Fruit fly (Drosophila melanogaster): ENCODE measurements around the gene CG5199.

The CG5199 gene

DNA sequence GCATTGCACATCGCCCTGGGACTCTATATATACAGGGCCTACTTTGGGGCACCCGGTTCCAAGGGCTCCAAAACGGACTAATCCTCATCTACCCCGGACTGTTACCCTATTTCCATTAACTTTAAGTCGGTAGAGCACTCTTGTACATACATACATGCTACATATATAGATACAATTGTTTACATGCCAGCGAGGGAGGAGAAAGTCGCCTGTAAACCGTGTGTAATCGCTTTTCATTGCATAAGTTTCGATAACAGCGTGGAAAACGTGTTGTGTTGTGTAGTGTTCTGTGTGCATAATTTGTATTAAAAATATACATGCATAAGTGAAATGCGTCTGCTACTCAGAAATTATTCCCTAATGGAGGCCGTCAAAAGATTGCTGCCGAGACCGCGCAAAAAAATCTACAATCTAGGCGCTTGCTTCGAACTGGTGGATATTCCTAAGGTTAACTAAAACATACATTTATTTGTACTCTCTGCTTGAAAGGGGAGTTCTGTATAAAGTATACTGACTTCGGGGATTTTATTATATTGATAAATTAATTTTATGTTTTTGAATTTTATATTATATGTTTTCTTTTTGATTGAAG, 21.6 kb upstream of the CG5199 start, which contains the start of gene isoQC:
isoQC (plus strand) TSS at position 270 of the 592 bp plus-strand sequence.
- TF ChIP-seq Mnt (GFP tag; optimal IDR thresholded peaks at IDR 0.05) (peak; percentile 60), toe (GFP tag; optimal IDR thresholded peaks at IDR 0.05) (no peak), kay (GFP tag; ENCODE audit: borderline replicate concordance) (peak; percentile 90), pad (GFP tag; optimal IDR thresholded peaks at IDR 0.05) (no peak)

DNA sequence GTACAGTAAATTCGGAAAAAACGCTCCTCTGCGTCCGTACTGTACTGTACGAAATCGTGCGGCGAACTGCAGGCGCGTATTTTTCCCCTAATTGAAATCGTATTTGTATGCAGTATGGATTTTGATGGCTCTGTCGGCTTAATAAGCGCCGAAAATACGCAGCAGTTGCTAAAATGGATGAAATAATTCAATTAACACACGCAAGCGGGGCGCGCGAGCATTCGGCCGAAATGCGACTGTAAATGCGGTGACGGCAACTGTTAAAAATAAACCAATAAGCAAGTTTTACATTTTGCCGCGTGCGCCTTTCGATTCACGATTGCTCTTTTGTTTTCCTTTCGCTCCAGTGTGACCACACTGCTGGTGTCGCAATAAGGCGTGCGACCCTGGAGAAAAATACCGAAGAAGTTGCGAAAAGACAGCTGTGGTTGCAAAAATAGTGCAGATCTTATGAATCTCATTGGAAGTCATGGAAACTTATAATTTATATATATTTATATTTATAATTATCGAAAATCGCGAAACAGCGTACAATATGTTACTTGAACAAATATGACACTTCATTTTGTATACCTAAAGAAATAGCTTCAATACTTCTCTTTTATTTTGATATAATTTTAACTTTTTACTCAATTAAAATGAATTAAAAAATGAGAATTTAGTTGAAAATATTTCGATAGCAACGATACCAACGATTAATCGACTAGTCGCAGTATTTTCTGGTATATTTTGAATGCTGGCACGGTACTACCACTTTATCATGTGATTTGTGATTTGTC, 20.5 kb upstream of the CG5199 start, which contains the start of the genes CG32428 and CG5969:
CG32428 (minus strand) TSS at position 703 of the 779 bp plus-strand sequence.
CG5969 (plus strand) TSS at position 763 of the 779 bp plus-strand sequence.
- TF ChIP-seq CG7101 (tag; optimal IDR thresholded peaks at IDR 0.05) (peak; percentile 74), CG5204 (GFP tag; optimal IDR thresholded peaks at IDR 0.05) (peak; percentile 11), pad (GFP tag; optimal IDR thresholded peaks at IDR 0.05) (peak; percentile 47), CG11617 (GFP tag; optimal IDR thresholded peaks at IDR 0.05) (peak; percentile 40), CG12768 (GFP tag; optimal IDR thresholded peaks at IDR 0.05) (peak; percentile 78), CG14711 (tag; optimal IDR thresholded peaks at IDR 0.05) (peak; percentile 60), CG7045 (GFP tag; optimal IDR thresholded peaks at IDR 0.05) (peak; percentile 70), Clk (GFP tag; optimal IDR thresholded peaks at IDR 0.05) (no peak), cnc (optimal IDR thresholded peaks at IDR 0.05) (no peak), CG1620 (GFP tag; optimal IDR thresholded peaks at IDR 0.05) (no peak), CG33017 (tag; optimal IDR thresholded peaks at IDR 0.05) (peak; percentile 74), Crg-1 (GFP tag; optimal IDR thresholded peaks at IDR 0.05) (no peak), cic (GFP tag; optimal IDR thresholded peaks at IDR 0.05) (no peak), Hr96 (GFP tag; optimal IDR thresholded peaks at IDR 0.05) (no peak), toe (GFP tag; optimal IDR thresholded peaks at IDR 0.05) (peak; percentile 8), Mnt (GFP tag; optimal IDR thresholded peaks at IDR 0.05) (peak; percentile 60), tj (GFP tag; optimal IDR thresholded peaks at IDR 0.05) (peak; percentile 82), ovo (GFP tag; optimal IDR thresholded peaks at IDR 0.05) (no peak), bab1 (GFP tag; optimal IDR thresholded peaks at IDR 0.05) (no peak), kay (GFP tag; ENCODE audit: borderline replicate concordance) (no peak)

DNA sequence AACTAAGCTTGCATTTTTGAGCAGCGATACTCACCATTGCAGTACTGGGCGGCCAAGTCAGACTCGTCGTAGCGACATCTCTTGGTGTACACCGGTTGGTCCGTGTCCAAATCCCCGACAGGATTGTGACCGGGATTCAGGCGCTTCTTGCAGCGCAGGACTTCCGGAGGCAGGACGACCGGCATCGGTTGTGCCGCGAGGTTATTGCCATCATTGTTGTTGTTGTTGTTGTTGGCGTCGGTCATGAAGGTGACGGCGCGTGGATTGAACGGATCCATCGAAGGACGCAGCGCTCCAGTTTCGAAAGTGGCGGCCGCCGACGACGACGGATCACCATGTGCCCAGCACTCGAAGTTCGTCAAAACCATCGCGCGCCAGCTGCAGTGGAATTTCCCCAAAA, 19.9 kb upstream of the CG5199 start:
- no peak for TF ChIP-seq CG7045 (GFP tag; optimal IDR thresholded peaks at IDR 0.05)
- TF ChIP-seq CG14711 (tag; optimal IDR thresholded peaks at IDR 0.05) = no peak
- no peak for TF ChIP-seq kay (GFP tag; ENCODE audit: borderline replicate concordance)
- no peak for TF ChIP-seq Hr96 (GFP tag; optimal IDR thresholded peaks at IDR 0.05)
- no peak for TF ChIP-seq bab1 (GFP tag; optimal IDR thresholded peaks at IDR 0.05)
- no peak for TF ChIP-seq ovo (GFP tag; optimal IDR thresholded peaks at IDR 0.05)
- TF ChIP-seq toe (GFP tag; optimal IDR thresholded peaks at IDR 0.05) = no peak
- TF ChIP-seq CG5204 (GFP tag; optimal IDR thresholded peaks at IDR 0.05) = no peak
- no peak for TF ChIP-seq CG1620 (GFP tag; optimal IDR thresholded peaks at IDR 0.05)
- no peak for TF ChIP-seq CG12768 (GFP tag; optimal IDR thresholded peaks at IDR 0.05)
- TF ChIP-seq pad (GFP tag; optimal IDR thresholded peaks at IDR 0.05) = no peak

DNA sequence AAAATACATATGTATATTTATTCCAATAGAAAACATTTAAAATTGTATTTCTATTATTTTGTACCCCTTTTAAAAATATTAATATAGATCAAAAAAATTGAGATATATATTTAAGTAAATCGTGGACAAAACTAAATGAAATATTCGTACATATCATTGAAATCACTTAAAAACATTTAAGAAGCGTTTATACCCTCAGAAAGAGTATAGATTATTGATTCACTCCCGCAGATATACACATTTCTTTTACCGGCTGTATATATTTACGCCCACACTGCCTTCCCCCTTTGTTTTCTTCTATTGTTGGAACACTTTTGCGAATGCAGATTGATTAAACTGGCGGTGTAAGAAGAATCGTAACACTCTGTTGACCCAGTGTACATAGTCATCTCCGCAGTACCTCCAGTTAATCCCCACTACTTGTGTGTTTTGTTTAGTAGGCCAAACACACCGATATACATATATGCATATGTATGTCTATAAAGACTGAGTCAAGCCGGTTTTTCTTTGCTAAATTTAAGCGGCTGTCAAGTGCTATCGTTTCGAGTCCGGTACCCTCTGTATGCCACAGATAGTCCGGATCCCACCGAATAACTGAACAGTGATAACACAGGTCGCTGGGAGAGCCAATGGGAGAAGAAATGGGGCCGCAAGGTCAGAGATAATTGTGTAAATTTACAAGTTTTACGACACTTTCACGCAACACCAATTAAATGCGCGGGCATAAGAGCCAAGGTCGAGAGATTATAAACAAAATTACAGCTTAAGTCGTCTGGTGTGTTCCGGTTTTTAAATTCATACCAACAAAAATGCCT, 19.0 kb upstream of the CG5199 start:
- TF ChIP-seq kay (GFP tag; ENCODE audit: borderline replicate concordance) = peak; percentile 50
- TF ChIP-seq CG5204 (GFP tag; optimal IDR thresholded peaks at IDR 0.05) = peak; percentile 17
- TF ChIP-seq CG33017 (tag; optimal IDR thresholded peaks at IDR 0.05) = peak; percentile 84
- no peak for TF ChIP-seq CG7045 (GFP tag; optimal IDR thresholded peaks at IDR 0.05)
- TF ChIP-seq CG14711 (tag; optimal IDR thresholded peaks at IDR 0.05) = peak; percentile 62
- TF ChIP-seq Hr96 (GFP tag; optimal IDR thresholded peaks at IDR 0.05) = peak; percentile 19
- TF ChIP-seq Mnt (GFP tag; optimal IDR thresholded peaks at IDR 0.05) = peak; percentile 63
- no peak for TF ChIP-seq Clk (GFP tag; optimal IDR thresholded peaks at IDR 0.05)
- TF ChIP-seq cnc (optimal IDR thresholded peaks at IDR 0.05) = no peak
- TF ChIP-seq cic (GFP tag; optimal IDR thresholded peaks at IDR 0.05) = peak; percentile 71
- TF ChIP-seq pad (GFP tag; optimal IDR thresholded peaks at IDR 0.05) = peak; percentile 50
- TF ChIP-seq bab1 (GFP tag; optimal IDR thresholded peaks at IDR 0.05) = no peak
- peak; percentile 76 for TF ChIP-seq CG7101 (tag; optimal IDR thresholded peaks at IDR 0.05)
- peak; percentile 41 for TF ChIP-seq CG11617 (GFP tag; optimal IDR thresholded peaks at IDR 0.05)
- TF ChIP-seq ovo (GFP tag; optimal IDR thresholded peaks at IDR 0.05) = peak; percentile 53
- TF ChIP-seq CG12768 (GFP tag; optimal IDR thresholded peaks at IDR 0.05) = peak; percentile 32
- TF ChIP-seq CG1620 (GFP tag; optimal IDR thresholded peaks at IDR 0.05) = peak; percentile 12
- TF ChIP-seq toe (GFP tag; optimal IDR thresholded peaks at IDR 0.05) = peak; percentile 46
- no peak for TF ChIP-seq tj (GFP tag; optimal IDR thresholded peaks at IDR 0.05)
- TF ChIP-seq Crg-1 (GFP tag; optimal IDR thresholded peaks at IDR 0.05) = peak; percentile 87

DNA sequence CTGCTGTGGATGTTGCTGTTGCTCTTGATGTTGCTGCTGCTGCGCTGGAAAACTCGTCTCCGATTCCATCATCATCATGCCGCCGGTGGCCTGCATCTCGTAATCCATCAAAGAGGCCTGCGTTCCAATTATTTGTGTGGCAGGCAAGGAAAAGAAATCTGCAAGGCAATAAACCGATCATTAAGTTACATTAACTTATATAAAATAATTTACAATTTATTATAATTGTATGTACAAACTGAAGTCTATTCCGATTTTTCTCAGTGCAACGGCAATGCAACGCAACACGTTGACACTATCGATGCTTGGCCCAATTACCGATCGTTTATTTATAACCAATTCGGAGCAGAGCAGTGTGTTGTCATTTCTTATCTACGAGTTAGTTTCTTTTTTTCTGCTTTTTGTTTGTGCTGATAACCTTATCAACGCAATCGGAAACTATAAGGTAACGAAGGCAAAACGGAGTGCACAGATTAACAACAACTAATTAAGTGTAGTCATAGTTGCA, 18.4 kb upstream of the CG5199 start:
- TF ChIP-seq CG7045 (GFP tag; optimal IDR thresholded peaks at IDR 0.05) (peak; percentile 55), Mnt (GFP tag; optimal IDR thresholded peaks at IDR 0.05) (peak; percentile 30), Hr96 (GFP tag; optimal IDR thresholded peaks at IDR 0.05) (no peak), Crg-1 (GFP tag; optimal IDR thresholded peaks at IDR 0.05) (no peak), CG11617 (GFP tag; optimal IDR thresholded peaks at IDR 0.05) (peak; percentile 6), CG7101 (tag; optimal IDR thresholded peaks at IDR 0.05) (no peak), CG12768 (GFP tag; optimal IDR thresholded peaks at IDR 0.05) (peak; percentile 26), CG5204 (GFP tag; optimal IDR thresholded peaks at IDR 0.05) (no peak), cic (GFP tag; optimal IDR thresholded peaks at IDR 0.05) (peak; percentile 86), tj (GFP tag; optimal IDR thresholded peaks at IDR 0.05) (peak; percentile 19), kay (GFP tag; ENCODE audit: borderline replicate concordance) (peak; percentile 96), cnc (optimal IDR thresholded peaks at IDR 0.05) (no peak), CG33017 (tag; optimal IDR thresholded peaks at IDR 0.05) (no peak), CG14711 (tag; optimal IDR thresholded peaks at IDR 0.05) (no peak), ovo (GFP tag; optimal IDR thresholded peaks at IDR 0.05) (no peak), pad (GFP tag; optimal IDR thresholded peaks at IDR 0.05) (no peak), bab1 (GFP tag; optimal IDR thresholded peaks at IDR 0.05) (no peak), CG1620 (GFP tag; optimal IDR thresholded peaks at IDR 0.05) (no peak), Clk (GFP tag; optimal IDR thresholded peaks at IDR 0.05) (peak; percentile 44), toe (GFP tag; optimal IDR thresholded peaks at IDR 0.05) (no peak)
